Worm (Caenorhabditis elegans): ENCODE results near the gene R74.2.

ce11 chrIII:4186751-4187309 is 1.1 kb upstream of the R74.2 start, which contains the start of gene lars-1:
- TF ChIP-seq pqm-1 (tag; optimal IDR thresholded peaks at IDR 0.05): no peak
- TF ChIP-seq nhr-12 (tag; optimal IDR thresholded peaks at IDR 0.05): no peak
- TF ChIP-seq tbx-2 (tag; optimal IDR thresholded peaks at IDR 0.05): no peak
- TF ChIP-seq nhr-11 (tag; optimal IDR thresholded peaks at IDR 0.05): no peak
- no peak for TF ChIP-seq unc-39 (tag; optimal IDR thresholded peaks at IDR 0.05)
- no peak for TF ChIP-seq unc-62 (GFP tag; optimal IDR thresholded peaks at IDR 0.05)
- TF ChIP-seq pha-4 (tag; optimal IDR thresholded peaks at IDR 0.05): no peak
- no peak for TF ChIP-seq ceh-16 (tag; optimal IDR thresholded peaks at IDR 0.05)
- TF ChIP-seq nfya-1 (tag; optimal IDR thresholded peaks at IDR 0.05; ENCODE audit: insufficient read depth): peak; percentile 22
- TF ChIP-seq lin-39 (tag; optimal IDR thresholded peaks at IDR 0.05): no peak
- no peak for TF ChIP-seq skn-1 (tag; optimal IDR thresholded peaks at IDR 0.05)

All from whole organism, L3 larva.